Fruit fly (Drosophila melanogaster): ENCODE measurements around the gene CG14053.

Gene CG14053

DNA sequence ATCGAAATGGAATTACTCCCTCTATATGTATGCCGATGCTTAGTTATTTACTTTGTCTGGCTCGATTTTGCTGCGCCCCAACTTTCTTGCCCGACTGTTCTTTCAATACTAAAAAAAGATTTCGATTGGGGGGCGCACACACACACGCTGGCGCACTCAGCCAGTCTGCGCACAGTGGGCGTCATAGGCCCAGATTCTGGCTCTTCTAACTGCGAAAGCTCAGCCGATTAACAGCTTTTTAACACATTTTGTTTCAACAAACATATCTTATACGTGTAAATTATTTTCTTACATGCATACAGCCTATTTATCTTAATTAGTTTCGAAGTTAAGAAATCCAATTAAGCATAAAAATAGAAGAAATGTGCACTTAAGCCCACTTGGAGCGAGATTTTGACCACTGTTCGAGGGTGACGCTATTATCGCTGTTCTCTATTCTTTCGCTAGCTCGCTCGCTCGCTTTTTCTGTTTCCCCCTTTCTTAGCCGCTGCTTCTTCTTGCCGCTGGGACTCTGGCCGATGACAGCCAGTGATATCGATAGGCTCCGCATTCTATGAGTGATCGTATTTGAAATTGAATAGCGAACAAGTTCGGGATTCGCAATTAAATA lies 28.6 kb upstream of the CG14053 start, which contains the start of gene Vinc (continued):
- TF ChIP-seq CG9437 (GFP tag; optimal IDR thresholded peaks at IDR 0.05) (peak; percentile 59), Blimp-1 (GFP tag; optimal IDR thresholded peaks at IDR 0.05) (peak; percentile 85), da (GFP tag; optimal IDR thresholded peaks at IDR 0.05) (no peak), Awh (GFP tag; IDR thresholded peaks at IDR 0.05) (peak; percentile 52; the same call in 1 of the 2 replicates), CG10959 (GFP tag; IDR thresholded peaks at IDR 0.05) (peak; percentile 62), ttk (GFP tag; IDR thresholded peaks at IDR 0.05) (peak; percentile 64), CG4282 (GFP tag; optimal IDR thresholded peaks at IDR 0.05) (peak; percentile 18), CrebB (tag; optimal IDR thresholded peaks at IDR 0.05) (peak; percentile 75), CG14441 (GFP tag; IDR thresholded peaks at IDR 0.05) (peak; percentile 84), NK7.1 (GFP tag; optimal IDR thresholded peaks at IDR 0.05) (peak; percentile 80), corto (GFP tag; optimal IDR thresholded peaks at IDR 0.05) (no peak), CG4404 (GFP tag; IDR thresholded peaks at IDR 0.05) (peak; percentile 70), sna (GFP tag; IDR thresholded peaks at IDR 0.05; ENCODE audit: partially characterized antibody) (no peak), CG34224 (GFP tag; IDR thresholded peaks at IDR 0.05; ENCODE audit: partially characterized antibody) (0 out of 3 replicates have a peak, but pooled peaks have one; percentile 27), Asciz (GFP tag; optimal IDR thresholded peaks at IDR 0.05) (no peak), CG8388 (GFP tag; optimal IDR thresholded peaks at IDR 0.05) (peak; percentile 49), CG4424 (GFP tag; optimal IDR thresholded peaks at IDR 0.05) (peak; percentile 89), Mes4 (GFP tag; optimal IDR thresholded peaks at IDR 0.05) (peak; percentile 41), CG13296 (GFP tag; optimal IDR thresholded peaks at IDR 0.05) (peak; percentile 96), ewg (GFP tag; optimal IDR thresholded peaks at IDR 0.05) (peak; percentile 63), danr (GFP tag; IDR thresholded peaks at IDR 0.05) (peak; percentile 76), CG7839 (tag; optimal IDR thresholded peaks at IDR 0.05) (peak; percentile 93), CG6272 (GFP tag; IDR thresholded peaks at IDR 0.05) (peak; percentile 80), jing (GFP tag; optimal IDR thresholded peaks at IDR 0.05) (no peak), maf-S (GFP tag; optimal IDR thresholded peaks at IDR 0.05) (peak; percentile 55), CG10274 (GFP tag; optimal IDR thresholded peaks at IDR 0.05) (peak; percentile 82), dmrt11E (tag; optimal IDR thresholded peaks at IDR 0.05) (peak; percentile 51), CG11723 (GFP tag; optimal IDR thresholded peaks at IDR 0.05) (peak; percentile 55), Elba2 (GFP tag; optimal IDR thresholded peaks at IDR 0.05) (no peak), CG12659 (GFP tag; optimal IDR thresholded peaks at IDR 0.05) (peak; percentile 82), Abd-B (GFP tag; optimal IDR thresholded peaks at IDR 0.05) (peak; percentile 44), CG10321 (GFP tag; IDR thresholded peaks at IDR 0.05) (no peak), h (optimal IDR thresholded peaks at IDR 0.05) (no peak), CG32532 (GFP tag; IDR thresholded peaks at IDR 0.05) (peak; percentile 91), repo (GFP tag; optimal IDR thresholded peaks at IDR 0.05) (peak; percentile 75), CG31365 (tag; optimal IDR thresholded peaks at IDR 0.05) (peak; percentile 62), nom (GFP tag; optimal IDR thresholded peaks at IDR 0.05) (peak; percentile 92), az2 (GFP tag; optimal IDR thresholded peaks at IDR 0.05) (peak; percentile 62), prd (optimal IDR thresholded peaks at IDR 0.05) (no peak), prd (GFP tag; IDR thresholded peaks at IDR 0.05) (peak; percentile 79), CG14710 (tag; optimal IDR thresholded peaks at IDR 0.05) (peak; percentile 83), tx (GFP tag; optimal IDR thresholded peaks at IDR 0.05) (peak; percentile 73), CG18262 (tag; optimal IDR thresholded peaks at IDR 0.05) (peak; percentile 85), Kr (GFP tag; optimal IDR thresholded peaks at IDR 0.05) (peak; percentile 42), Spps (tag; optimal IDR thresholded peaks at IDR 0.05) (peak; percentile 74), caup (GFP tag; optimal IDR thresholded peaks at IDR 0.05; ENCODE audit: severe bottlenecking) (peak; percentile 93), CG13424 (tag; optimal IDR thresholded peaks at IDR 0.05) (peak; percentile 94), Jarid2 (GFP tag; optimal IDR thresholded peaks at IDR 0.05) (peak; percentile 86), CG10565 (GFP tag; optimal IDR thresholded peaks at IDR 0.05) (no peak), Chrac-16 (GFP tag; optimal IDR thresholded peaks at IDR 0.05) (peak; percentile 52)
